Worm (Caenorhabditis elegans): ENCODE results near the gene C53C11.5.
"Not testable (repeated sequence)": the region's sequence is repeated elsewhere in the genome, so short reads cannot be mapped to it uniquely, and the experiment has no call there.

C53C11.5 gene

DNA sequence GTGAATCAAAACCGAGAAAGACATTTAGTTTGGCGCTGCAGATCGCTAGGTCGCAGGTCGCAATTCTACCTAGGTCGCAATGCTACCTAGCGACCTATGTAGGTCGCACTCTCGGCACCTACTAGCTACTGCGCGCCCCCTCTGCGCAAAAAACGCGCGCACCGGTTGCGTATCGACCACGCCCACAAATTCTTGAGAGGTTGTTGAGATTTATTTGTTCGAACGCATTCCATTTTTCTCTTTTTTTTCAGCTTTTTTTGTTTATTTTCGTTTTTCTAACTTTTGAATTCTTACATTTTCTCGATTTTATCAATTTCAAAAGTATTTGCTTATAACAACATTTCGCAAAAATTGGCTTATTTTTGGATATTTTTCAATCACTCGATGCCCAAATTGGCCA is 32.0 kb upstream of the C53C11.5 start, which contains the start of gene C33E10.10:
Gene C33E10.10, minus strand, starts transcription at position 101 of the 400 bp plus-strand sequence.
- TF ChIP-seq elt-3 (tag; optimal IDR thresholded peaks at IDR 0.05) (no peak), nhr-28 (tag; optimal IDR thresholded peaks at IDR 0.05) (no peak), lin-32 (GFP tag; optimal IDR thresholded peaks at IDR 0.05) (no peak), zip-8 (tag; optimal IDR thresholded peaks at IDR 0.05) (no peak), unc-120 (tag; optimal IDR thresholded peaks at IDR 0.05; ENCODE audit: poor library complexity, severe bottlenecking) (no peak), flh-1 (GFP tag; optimal IDR thresholded peaks at IDR 0.05) (no peak)

DNA sequence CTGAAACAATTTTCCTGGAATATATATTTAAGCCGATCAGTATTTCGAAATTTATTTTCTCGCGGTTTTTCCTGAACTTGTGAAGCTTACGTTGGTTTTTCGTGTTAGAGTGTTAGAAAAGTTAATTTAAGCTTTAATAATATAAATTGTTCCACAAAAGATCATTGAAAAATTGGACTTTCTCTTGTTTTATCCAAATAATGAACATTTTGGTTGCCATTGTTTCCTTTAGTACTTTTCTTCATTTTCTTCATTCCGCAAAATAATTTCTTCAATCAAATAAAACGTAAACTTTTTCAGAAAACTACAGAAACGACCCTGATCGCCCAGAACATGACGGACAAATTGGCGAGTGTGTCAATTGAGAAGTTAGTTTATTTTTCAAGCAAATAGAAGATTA is 31.4 kb upstream of the C53C11.5 start, which contains the start of gene fbxa-120:
Gene fbxa-120, plus strand, starts transcription at position 301 of the 400 bp plus-strand sequence.
- TF ChIP-seq ceh-43 (GFP tag; optimal IDR thresholded peaks at IDR 0.05) (no peak), cnd-1 (tag; optimal IDR thresholded peaks at IDR 0.05) (no peak), sptf-1 (tag; optimal IDR thresholded peaks at IDR 0.05) (no peak), nhr-76 (tag; optimal IDR thresholded peaks at IDR 0.05) (no peak), tbx-8 (GFP tag; optimal IDR thresholded peaks at IDR 0.05) (no peak)

DNA sequence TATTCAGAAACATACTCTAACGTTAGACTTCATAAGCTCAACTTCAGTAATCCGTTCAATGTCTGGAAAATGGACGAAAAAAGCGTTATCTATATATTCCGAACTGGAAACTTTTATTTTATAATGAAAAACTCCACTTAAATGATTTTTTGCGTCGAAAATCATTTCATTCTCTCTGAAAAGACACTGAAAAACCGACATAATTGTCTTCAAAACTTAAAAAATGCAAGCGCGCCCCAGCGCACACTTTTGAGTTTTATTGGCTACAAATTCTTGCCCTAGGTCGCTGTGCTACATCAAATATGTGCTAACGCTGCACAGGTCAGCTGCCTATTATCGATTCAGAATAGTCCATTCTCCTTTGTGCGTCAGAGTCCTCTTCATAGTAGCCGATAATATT is 28.9 kb upstream of the C53C11.5 start, which contains the start of gene C33E10.1:
Gene C33E10.1, plus strand, starts transcription at position 301 of the 400 bp plus-strand sequence.
- not testable (repeated sequence) for TF ChIP-seq nhr-2 (tag; optimal IDR thresholded peaks at IDR 0.05); sem-2 (GFP tag; optimal IDR thresholded peaks at IDR 0.05); ztf-11 (tag; optimal IDR thresholded peaks at IDR 0.05)

- TF ChIP-seq ham-2 (GFP tag; optimal IDR thresholded peaks at IDR 0.05); cnd-1 (tag; optimal IDR thresholded peaks at IDR 0.05); bed-3 (GFP tag; optimal IDR thresholded peaks at IDR 0.05): not testable (repeated sequence)
These were observed 23.0 kb upstream of the C53C11.5 start, which contains the start of gene C53C11.4 for ce11 chrX:17310730-17311312. C53C11.4 (plus strand) TSS chrX:17310908.

DNA sequence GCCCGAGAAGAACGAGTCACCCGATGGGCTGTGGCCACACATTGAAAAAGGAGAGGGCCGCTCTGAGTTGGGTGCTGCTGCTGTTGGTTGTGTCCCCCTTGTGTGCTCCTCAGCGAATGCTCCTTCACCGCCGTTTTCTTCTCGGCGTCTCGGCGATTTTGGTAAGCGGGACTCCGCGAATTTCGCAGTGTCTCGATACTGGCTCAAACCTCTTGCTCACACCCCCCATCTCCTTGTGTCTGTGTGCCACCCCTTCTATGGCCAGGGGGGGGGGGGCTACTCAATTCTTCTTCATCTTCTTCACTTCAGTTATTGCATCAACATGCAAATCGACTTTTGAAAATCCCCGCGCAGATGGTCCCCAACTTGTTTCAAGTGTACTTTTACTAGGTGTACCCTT is 18.9 kb upstream of the C53C11.5 start:
- TF ChIP-seq mep-1 (tag; optimal IDR thresholded peaks at IDR 0.05) (no peak), mls-2 (tag; optimal IDR thresholded peaks at IDR 0.05) (peak; percentile 63), unc-62 (GFP tag; optimal IDR thresholded peaks at IDR 0.05) (no peak), M03D4.4 (tag; optimal IDR thresholded peaks at IDR 0.05) (peak; percentile 57), ham-2 (GFP tag; optimal IDR thresholded peaks at IDR 0.05) (no peak), drap-1 (GFP tag; optimal IDR thresholded peaks at IDR 0.05) (peak; percentile 30), unc-120 (tag; optimal IDR thresholded peaks at IDR 0.05; ENCODE audit: poor library complexity, severe bottlenecking) (peak; percentile 70), cnd-1 (tag; optimal IDR thresholded peaks at IDR 0.05) (peak; percentile 4), sptf-1 (tag; optimal IDR thresholded peaks at IDR 0.05) (peak; percentile 73), unc-39 (tag; optimal IDR thresholded peaks at IDR 0.05) (no peak), ces-1 (GFP tag; optimal IDR thresholded peaks at IDR 0.05) (peak; percentile 81), ceh-83 (GFP tag; optimal IDR thresholded peaks at IDR 0.05) (no peak)

- no peak for TF ChIP-seq pha-4 (tag; optimal IDR thresholded peaks at IDR 0.05)
- TF ChIP-seq tbx-8 (GFP tag; optimal IDR thresholded peaks at IDR 0.05), result no peak
- no peak for TF ChIP-seq cnd-1 (tag; optimal IDR thresholded peaks at IDR 0.05)
- no peak for TF ChIP-seq ceh-39 (tag; optimal IDR thresholded peaks at IDR 0.05)
- TF ChIP-seq ham-2 (GFP tag; optimal IDR thresholded peaks at IDR 0.05), result no peak
- no peak for TF ChIP-seq unc-39 (tag; optimal IDR thresholded peaks at IDR 0.05)
- TF ChIP-seq drap-1 (GFP tag; optimal IDR thresholded peaks at IDR 0.05), result no peak
- no peak for TF ChIP-seq nhr-237 (tag; optimal IDR thresholded peaks at IDR 0.05)
- no peak for TF ChIP-seq lsy-2 (tag; optimal IDR thresholded peaks at IDR 0.05)
- TF ChIP-seq nhr-28 (tag; optimal IDR thresholded peaks at IDR 0.05), result no peak
- TF ChIP-seq unc-120 (tag; optimal IDR thresholded peaks at IDR 0.05; ENCODE audit: poor library complexity, severe bottlenecking), result no peak
- TF ChIP-seq sem-2 (GFP tag; optimal IDR thresholded peaks at IDR 0.05), result no peak
These were observed 15.6 kb upstream of the C53C11.5 start, which contains the start of gene ptr-5 for ce11 chrX:17318284-17318683. ptr-5 (plus strand) TSS chrX:17318584.

All from whole organism, mixed stage, embryonic.